Worm (Caenorhabditis elegans): ENCODE results near the gene F40F4.7.

DNA sequence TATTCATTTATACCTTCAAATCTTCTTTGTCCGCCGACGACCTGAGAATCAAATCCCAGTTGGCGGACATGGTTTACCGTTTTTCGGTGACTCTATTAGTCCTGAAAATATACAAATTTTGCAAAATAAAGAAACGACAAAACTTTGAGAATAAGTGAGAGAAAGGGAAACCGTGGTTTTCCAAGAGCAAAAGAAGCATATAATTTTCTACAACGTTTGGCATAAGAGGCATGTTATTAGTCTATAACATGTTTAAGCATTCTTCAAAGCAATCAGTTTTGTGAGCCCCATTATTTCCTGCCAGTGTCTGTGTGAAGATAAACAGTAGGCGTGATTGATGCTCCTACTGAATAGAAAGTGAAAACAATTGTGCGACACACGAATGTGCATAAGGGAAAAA is 34.4 kb upstream of the F40F4.7 start, which contains the start of gene K09C4.10:
- TF ChIP-seq dao-5 (tag; optimal IDR thresholded peaks at IDR 0.05) (no peak), him-1 (tag; optimal IDR thresholded peaks at IDR 0.05) (no peak), W03F9.2 (tag; optimal IDR thresholded peaks at IDR 0.05) (no peak)

All from whole organism, L4/young adult.